Comparison of ENCODE assay signal across 2 fruit fly cellular contexts in genomic region chr3R:19780946-19781345, dm6.
TF ChIP-seq lines count a peak whose summit lies in the region.

Acsx3 (plus strand) TSS chr3R:19781246.

- TF ChIP-seq CTCF in whole organism, embryonic (GFP tag; optimal IDR thresholded peaks at IDR 0.05; lab: Kevin White, UChicago): no peak

TF ChIP-seq in whole organism, adult, 20 proteins besides CTCF, POLR2A, EP300 and RAD21:
- TF ChIP-seq Crg-1 (GFP tag; optimal IDR thresholded peaks at IDR 0.05; lab: Kevin White, UChicago): no peak
- peak; percentile 4 for TF ChIP-seq kay (GFP tag; lab: Kevin White, UChicago; ENCODE audit: borderline replicate concordance)
- peak; percentile 36 for TF ChIP-seq cic (GFP tag; optimal IDR thresholded peaks at IDR 0.05; lab: Kevin White, UChicago)
- TF ChIP-seq CG5204 (GFP tag; optimal IDR thresholded peaks at IDR 0.05; lab: Kevin White, UChicago): no peak
- TF ChIP-seq CG14711 (tag; optimal IDR thresholded peaks at IDR 0.05; lab: Kevin White, UChicago): no peak
- TF ChIP-seq CG12768 (GFP tag; optimal IDR thresholded peaks at IDR 0.05; lab: Kevin White, UChicago): peak; percentile 28
- TF ChIP-seq Clk (GFP tag; optimal IDR thresholded peaks at IDR 0.05; lab: Kevin White, UChicago): no peak
- TF ChIP-seq Mnt (GFP tag; optimal IDR thresholded peaks at IDR 0.05; lab: Kevin White, UChicago): no peak
TF ChIP-seq in whole organism, adult: peak in this region for 3.

TF ChIP-seq in whole organism, embryonic, 481 proteins besides CTCF, POLR2A, EP300 and RAD21:
- TF ChIP-seq sug (tag; optimal IDR thresholded peaks at IDR 0.05; lab: Kevin White, UChicago) (peak; percentile 51), fd64A (GFP tag; optimal IDR thresholded peaks at IDR 0.05; lab: Kevin White, UChicago) (no peak), Hsf (GFP tag; optimal IDR thresholded peaks at IDR 0.05; lab: Kevin White, UChicago) (no peak), CG13123 (GFP tag; optimal IDR thresholded peaks at IDR 0.05; lab: Kevin White, UChicago) (no peak), esg (GFP tag; conservative IDR thresholded peaks at IDR 0.05; lab: Robert Waterston, UW) (no peak), grau (tag; optimal IDR thresholded peaks at IDR 0.05; lab: Kevin White, UChicago) (peak; percentile 10), CG17385 (GFP tag; optimal IDR thresholded peaks at IDR 0.05; lab: Kevin White, UChicago) (no peak)

Comparison
In these comparisons a context has a peak if more than half of its experiments do, and no peak if none do; other contexts are left out.
1. Of the 1 proteins assayed by ChIP-seq in both whole organism, embryonic and whole organism, adult: peak only in whole organism, embryonic: none; only in whole organism, adult: kay; in both: none; in neither: 0.